Fruit fly (Drosophila melanogaster): ENCODE data around the gene CG32486.

CG32486 gene

DNA sequence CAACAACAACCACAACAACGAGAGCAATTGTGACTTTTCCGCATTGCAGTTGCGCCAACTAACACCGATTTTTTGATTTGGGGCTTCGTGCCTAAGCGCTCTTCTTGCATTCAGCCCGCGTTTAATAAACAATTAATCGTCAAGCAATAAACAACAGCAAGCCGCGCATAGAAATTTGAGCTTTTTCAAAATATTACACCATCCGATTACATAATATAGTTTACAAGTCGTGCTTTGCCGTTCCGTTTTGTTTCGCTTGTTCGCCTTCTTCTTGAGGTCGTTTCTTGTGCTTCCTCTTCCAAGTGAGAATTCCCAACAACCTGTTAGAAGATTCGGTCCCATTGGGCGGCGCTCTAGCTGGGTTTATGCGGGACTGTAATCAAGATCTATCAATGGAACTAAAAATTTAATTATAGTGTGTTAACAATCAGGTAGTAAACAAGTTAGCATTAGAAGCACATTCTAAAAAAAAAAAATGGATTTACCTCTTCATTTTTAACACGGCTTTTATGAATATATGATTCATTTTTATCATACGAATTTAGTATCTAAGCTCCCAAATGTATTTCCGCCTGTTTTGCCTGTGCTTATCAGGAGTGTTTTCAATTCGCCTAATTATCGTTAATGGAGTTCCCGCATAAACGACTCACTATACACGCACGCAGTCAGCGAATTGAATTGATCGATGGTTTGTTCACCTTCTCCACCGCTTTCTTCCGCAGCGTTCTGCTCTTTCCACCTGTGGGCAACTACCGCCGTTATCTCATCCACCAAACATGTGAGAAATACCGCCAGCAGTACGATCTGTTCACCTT, 34.7 kb downstream of the CG32486 start (continued):
- TF ChIP-seq bigmax (GFP tag; optimal IDR thresholded peaks at IDR 0.05), result no peak
- peak; percentile 85 for TF ChIP-seq CG17385 (GFP tag; optimal IDR thresholded peaks at IDR 0.05)
- peak; percentile 64; the same call in 1 of the 3 replicates for TF ChIP-seq CG2889 (GFP tag; IDR thresholded peaks at IDR 0.05)
- TF ChIP-seq Hr51 (GFP tag; optimal IDR thresholded peaks at IDR 0.05), result peak; percentile 71 to 89
- peak; percentile 73 for TF ChIP-seq D19B (GFP tag; optimal IDR thresholded peaks at IDR 0.05)
- peak; percentile 79 for TF ChIP-seq CG9932 (GFP tag; IDR thresholded peaks at IDR 0.05)
- peak; percentile 70; the same call in 1 of the 2 replicates for TF ChIP-seq sens-2 (GFP tag; IDR thresholded peaks at IDR 0.05)
- TF ChIP-seq Elba2 (GFP tag; optimal IDR thresholded peaks at IDR 0.05), result no peak
- TF ChIP-seq D19A (tag; optimal IDR thresholded peaks at IDR 0.05), result peak; percentile 81
- 0 out of 2 replicates have a peak, but pooled peaks have one; percentile 9 for TF ChIP-seq toy (GFP tag; IDR thresholded peaks at IDR 0.05)
- TF ChIP-seq amos (GFP tag; IDR thresholded peaks at IDR 0.05; ENCODE audit: partially characterized antibody), result no peak
- no peak for TF ChIP-seq BEAF-32 (GFP tag; optimal IDR thresholded peaks at IDR 0.05)
- TF ChIP-seq Dip3 (GFP tag; optimal IDR thresholded peaks at IDR 0.05), result peak; percentile 68
- peak; percentile 65 for TF ChIP-seq fd64A (GFP tag; optimal IDR thresholded peaks at IDR 0.05)
- TF ChIP-seq CG18476 (GFP tag; optimal IDR thresholded peaks at IDR 0.05), result peak; percentile 80
- peak; percentile 79 for TF ChIP-seq crc (GFP tag; optimal IDR thresholded peaks at IDR 0.05)
- TF ChIP-seq jumu (GFP tag; optimal IDR thresholded peaks at IDR 0.05), result peak; percentile 50
- TF ChIP-seq CG18262 (tag; optimal IDR thresholded peaks at IDR 0.05), result peak; percentile 90
- peak; percentile 27 for TF ChIP-seq NC2α (GFP tag; optimal IDR thresholded peaks at IDR 0.05)
- peak; percentile 86 for TF ChIP-seq CG30403 (GFP tag; optimal IDR thresholded peaks at IDR 0.05)
- peak; percentile 79 for TF ChIP-seq Hsf (GFP tag; optimal IDR thresholded peaks at IDR 0.05)
- no peak for TF ChIP-seq ham (GFP tag; IDR thresholded peaks at IDR 0.05)
- TF ChIP-seq Doc2 (GFP tag; IDR thresholded peaks at IDR 0.05), result no peak
- peak; percentile 90 for TF ChIP-seq kah (GFP tag; optimal IDR thresholded peaks at IDR 0.05)
- TF ChIP-seq CG14441 (GFP tag; IDR thresholded peaks at IDR 0.05), result peak; percentile 65; the same call in 1 of the 2 replicates
- peak; percentile 97 for TF ChIP-seq sens (GFP tag)
- peak; percentile 63 for TF ChIP-seq CG30020 (tag; optimal IDR thresholded peaks at IDR 0.05)
- peak; percentile 91 for TF ChIP-seq CG14710 (tag; optimal IDR thresholded peaks at IDR 0.05)
- TF ChIP-seq CG8281 (tag; optimal IDR thresholded peaks at IDR 0.05), result peak; percentile 59
- peak; percentile 43; the same call in 1 of the 2 replicates for TF ChIP-seq CG9215 (GFP tag; IDR thresholded peaks at IDR 0.05)
- peak; percentile 67; the same call in 1 of the 2 replicates for TF ChIP-seq Nf-YA (GFP tag; IDR thresholded peaks at IDR 0.05)
- TF ChIP-seq exex (tag; optimal IDR thresholded peaks at IDR 0.05), result peak; percentile 60
- peak; percentile 79 for TF ChIP-seq Asciz (GFP tag; optimal IDR thresholded peaks at IDR 0.05)
- peak in 1 of 2 experiments; percentile 61 for TF ChIP-seq Hr78 (GFP tag; optimal IDR thresholded peaks at IDR 0.05)
- TF ChIP-seq Sry-δ (GFP tag; optimal IDR thresholded peaks at IDR 0.05), result peak; percentile 43
- no peak for TF ChIP-seq tll (GFP tag; optimal IDR thresholded peaks at IDR 0.05)
- TF ChIP-seq CG6791 (GFP tag; IDR thresholded peaks at IDR 0.05; ENCODE audit: partially characterized antibody), result no peak
- peak; percentile 59 for TF ChIP-seq wek (GFP tag; optimal IDR thresholded peaks at IDR 0.05)
- TF ChIP-seq GATAe (GFP tag; conservative IDR thresholded peaks at IDR 0.05), result no peak
- peak; percentile 54 for TF ChIP-seq grn (GFP tag; optimal IDR thresholded peaks at IDR 0.05)
- no peak for TF ChIP-seq HLHmδ (GFP tag; optimal IDR thresholded peaks at IDR 0.05)
- TF ChIP-seq CG7372 (GFP tag; IDR thresholded peaks at IDR 0.05), result peak; percentile 59
- no peak for TF ChIP-seq CG17912 (GFP tag; optimal IDR thresholded peaks at IDR 0.05)
- peak; percentile 54 for TF ChIP-seq Mad (GFP tag; optimal IDR thresholded peaks at IDR 0.05)
- peak; percentile 78 for TF ChIP-seq NfI (GFP tag; optimal IDR thresholded peaks at IDR 0.05)
- TF ChIP-seq Xrp1 (GFP tag; IDR thresholded peaks at IDR 0.05), result peak; percentile 84
- TF ChIP-seq dpn (GFP tag; optimal IDR thresholded peaks at IDR 0.05), result peak; percentile 78 to 79
- TF ChIP-seq CG17359 (tag; optimal IDR thresholded peaks at IDR 0.05), result peak; percentile 82

All from whole organism, embryonic.